Worm (Caenorhabditis elegans) whole organism, late embryonic: ENCODE data around the gene zipt-3.
A peak's percentile ranks its signal among the peaks of the same experiment; 100 is the strongest.

ENCODE experiments used
- C08G9.2 ChIP-seq: sonication (generic microtip); optimal IDR thresholded peaks from 2 replicates; lab custom pipeline; 2016; ENCODE audit warnings: mild to moderate bottlenecking, missing genetic modification characterization, moderate library complexity, missing compliant biosample characterization
- F13H6.1 ChIP-seq: sonication (generic microtip); optimal IDR thresholded peaks from 2 replicates; lab custom pipeline; 2016; ENCODE audit warnings: missing genetic modification characterization, missing compliant biosample characterization
- K09A11.1 ChIP-seq: sonication (generic microtip); optimal IDR thresholded peaks from 2 replicates; lab custom pipeline; 2017; ENCODE audit warnings: antibody characterized with exemption, mild to moderate bottlenecking, missing genetic modification characterization, missing compliant biosample characterization; ENCODE audit not compliant: insufficient read depth
- T23F11.4 ChIP-seq: fragments of 200-800 bp; sonication (Bioruptor generic); optimal IDR thresholded peaks from 2 replicates; lab custom pipeline; 2018; ENCODE audit warnings: mild to moderate bottlenecking, missing genetic modification characterization, missing compliant biosample characterization
- ama-1 ChIP-seq: fragments of 150-350 bp; optimal IDR thresholded peaks from 2 replicates; lab custom pipeline; 2014
- ceh-18 ChIP-seq: sonication (generic microtip); optimal IDR thresholded peaks from 2 replicates; lab custom pipeline; 2016; ENCODE audit warnings: missing genetic modification characterization, missing compliant biosample characterization
- ceh-24 ChIP-seq: sonication (generic microtip); optimal IDR thresholded peaks from 2 replicates; lab custom pipeline; 2016; ENCODE audit warnings: mild to moderate bottlenecking, missing genetic modification characterization, missing compliant biosample characterization
- ceh-30 ChIP-seq: fragments of 150-350 bp; optimal IDR thresholded peaks from 2 replicates; lab custom pipeline; 2014; ENCODE audit warnings: missing biosample characterization, missing genetic modification characterization
- ceh-31 ChIP-seq: sonication (generic microtip); optimal IDR thresholded peaks from 2 replicates; lab custom pipeline; 2016; ENCODE audit warnings: missing genetic modification characterization, missing compliant biosample characterization
- ceh-34 ChIP-seq: sonication (generic microtip); optimal IDR thresholded peaks from 2 replicates; lab custom pipeline; 2016; ENCODE audit warnings: mild to moderate bottlenecking, missing genetic modification characterization, missing compliant biosample characterization
- ceh-6 ChIP-seq: fragments of 200-800 bp; sonication (Bioruptor generic); optimal IDR thresholded peaks from 2 replicates; lab custom pipeline; 2018; ENCODE audit warnings: mild to moderate bottlenecking, missing genetic modification characterization, missing compliant biosample characterization
- dmd-4 ChIP-seq: sonication (generic microtip); optimal IDR thresholded peaks from 2 replicates; lab custom pipeline; 2016; ENCODE audit warnings: borderline replicate concordance, missing genetic modification characterization, missing compliant biosample characterization
- dve-1 ChIP-seq: sonication (generic microtip); optimal IDR thresholded peaks from 2 replicates; lab custom pipeline; 2017; ENCODE audit warnings: antibody characterized with exemption, mild to moderate bottlenecking, missing genetic modification characterization, missing compliant biosample characterization
- elt-2 ChIP-seq: sonication (generic microtip); optimal IDR thresholded peaks from 2 replicates; lab custom pipeline; 2016; ENCODE audit warnings: missing genetic modification reagents, missing genetic modification characterization, missing compliant biosample characterization
- ets-4 ChIP-seq: sonication (generic microtip); optimal IDR thresholded peaks from 2 replicates; lab custom pipeline; 2016; ENCODE audit warnings: missing genetic modification characterization, missing compliant biosample characterization
- fax-1 ChIP-seq: sonication (generic microtip); optimal IDR thresholded peaks from 2 replicates; lab custom pipeline; 2016; ENCODE audit warnings: missing genotype, missing genetic modification characterization, missing compliant biosample characterization
- fkh-10 ChIP-seq: fragments of 150-350 bp; optimal IDR thresholded peaks from 2 replicates; lab custom pipeline; 2014; ENCODE audit warnings: missing biosample characterization, missing genetic modification reagents, missing genetic modification characterization
- fkh-6 ChIP-seq: sonication (generic microtip); optimal IDR thresholded peaks from 2 replicates; lab custom pipeline; 2016; ENCODE audit warnings: missing genetic modification characterization, missing compliant biosample characterization
- hlh-6 ChIP-seq: sonication (generic microtip); optimal IDR thresholded peaks from 2 replicates; lab custom pipeline; 2016; ENCODE audit warnings: missing genotype, missing genetic modification characterization, missing compliant biosample characterization
- nfya-1 ChIP-seq: sonication (generic microtip); optimal IDR thresholded peaks from 2 replicates; lab custom pipeline; 2017; ENCODE audit warnings: missing genetic modification characterization, mild to moderate bottlenecking, missing compliant biosample characterization, antibody characterized with exemption, moderate library complexity
- npax-4 ChIP-seq: sonication (generic microtip); optimal IDR thresholded peaks from 2 replicates; lab custom pipeline; 2016; ENCODE audit warnings: missing genetic modification characterization, missing compliant biosample characterization
- pag-3 ChIP-seq: sonication (generic microtip); optimal IDR thresholded peaks from 2 replicates; lab custom pipeline; 2016; ENCODE audit warnings: missing compliant biosample characterization, missing genetic modification characterization, borderline replicate concordance
- pat-9 ChIP-seq: fragments of 200-800 bp; sonication (Bioruptor generic); optimal IDR thresholded peaks from 2 replicates; lab custom pipeline; 2018; ENCODE audit warnings: mild to moderate bottlenecking, missing genetic modification characterization, moderate library complexity, missing compliant biosample characterization
- pqm-1 ChIP-seq: sonication (generic microtip); optimal IDR thresholded peaks from 2 replicates; lab custom pipeline; 2016; ENCODE audit warnings: missing genetic modification characterization, missing compliant biosample characterization
- pros-1 ChIP-seq: fragments of 150-350 bp; optimal IDR thresholded peaks from 2 replicates; lab custom pipeline; 2014; ENCODE audit warnings: missing biosample characterization, missing genetic modification reagents, missing genetic modification characterization
- ref-2 ChIP-seq: sonication (generic microtip); optimal IDR thresholded peaks from 2 replicates; lab custom pipeline; 2016; ENCODE audit warnings: missing genetic modification characterization, missing compliant biosample characterization
- rnt-1 ChIP-seq: sonication (generic microtip); optimal IDR thresholded peaks from 2 replicates; lab custom pipeline; 2016; ENCODE audit warnings: missing genetic modification characterization, missing compliant biosample characterization
- sdc-2 ChIP-seq: sonication (generic microtip); optimal IDR thresholded peaks from 2 replicates; lab custom pipeline; 2016; ENCODE audit warnings: missing genotype, missing genetic modification characterization, missing compliant biosample characterization
- tbx-7 ChIP-seq: sonication (generic microtip); optimal IDR thresholded peaks from 2 replicates; lab custom pipeline; 2016; ENCODE audit warnings: missing genotype, missing genetic modification characterization, missing compliant biosample characterization
- unc-3 ChIP-seq, 2 experiments: fragments of 200-800 bp in 1 of 2; sonication (Bioruptor generic) in 1 of 2; sonication (generic microtip) in 1 of 2; conservative IDR thresholded peaks in 1 of 2; optimal IDR thresholded peaks in 1 of 2; 2 replicates each; pipeline versions ENCODE4 v1.3.6 to Lab custom; 2016 to 2022; ENCODE audit warnings: missing compliant biosample characterization in 2 of 2, missing genetic modification characterization in 2 of 2, missing genetic modification reagents in 1 of 2
- unc-55 ChIP-seq: sonication (generic microtip); optimal IDR thresholded peaks from 2 replicates; lab custom pipeline; 2017; ENCODE audit warnings: missing biosample characterization, missing genetic modification reagents, missing genetic modification characterization

The zipt-3 gene

DNA sequence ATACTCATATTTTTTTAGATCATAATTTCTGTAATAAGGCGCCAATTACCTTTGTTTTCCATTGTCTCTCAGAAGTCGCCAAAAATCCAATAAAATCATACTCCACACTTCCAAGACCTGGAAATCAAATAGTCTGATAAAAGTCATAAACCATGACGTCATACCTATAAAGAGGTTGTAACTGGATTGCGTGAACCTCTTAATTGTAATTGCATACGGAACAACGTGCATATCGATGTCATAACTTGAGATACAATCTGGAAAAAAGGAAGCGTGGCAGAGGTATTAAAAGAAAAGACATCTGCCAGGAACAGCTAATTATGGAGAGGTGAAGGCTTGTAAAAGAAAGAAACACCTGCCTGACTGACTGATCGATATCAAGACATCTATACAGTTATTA, 27.2 kb downstream of the zipt-3 start, which contains the start of gene F10C1.9:
Gene F10C1.9 (minus strand): TSS at position 197 of the 400 bp plus-strand sequence.
- TF ChIP-seq elt-2 (tag; lab: Kevin White, UChicago) (peak; percentile 3), nfya-1 (no peak), ceh-31 (no peak)

DNA sequence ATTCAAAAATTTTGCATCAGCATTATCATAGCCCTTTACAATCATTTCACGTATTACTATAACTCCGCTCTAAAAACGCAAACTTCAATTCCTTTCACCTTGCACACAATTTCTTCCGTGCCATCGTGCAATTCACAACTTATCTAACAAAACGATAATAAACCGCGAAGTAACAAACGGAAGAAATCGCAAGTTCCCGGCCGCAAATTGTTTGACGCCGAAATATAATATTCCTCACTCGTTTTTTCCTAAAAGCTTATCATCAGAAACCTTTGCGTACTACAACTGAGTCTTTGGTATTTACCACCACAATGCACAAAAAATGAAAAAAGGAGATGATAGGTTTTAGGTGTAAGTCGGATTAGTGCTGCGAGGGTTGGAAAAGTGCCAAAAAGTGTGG, 29.4 kb downstream of the zipt-3 start:
- TF ChIP-seq F13H6.1 (no peak), dmd-4 (tag; lab: Kevin White, UChicago) (no peak), unc-55 (no peak), dve-1 (tag; lab: Kevin White, UChicago) (no peak), ets-4 (tag; lab: Kevin White, UChicago) (no peak), ref-2 (tag; lab: Kevin White, UChicago) (no peak), ama-1 (lab: Kevin White, UChicago) (no peak), elt-2 (tag; lab: Kevin White, UChicago) (no peak), fax-1 (tag; lab: Kevin White, UChicago) (no peak), T23F11.4 (GFP tag; lab: Kevin White, UChicago) (no peak), pag-3 (tag; lab: Kevin White, UChicago) (no peak), sdc-2 (tag; lab: Kevin White, UChicago) (no peak)

DNA sequence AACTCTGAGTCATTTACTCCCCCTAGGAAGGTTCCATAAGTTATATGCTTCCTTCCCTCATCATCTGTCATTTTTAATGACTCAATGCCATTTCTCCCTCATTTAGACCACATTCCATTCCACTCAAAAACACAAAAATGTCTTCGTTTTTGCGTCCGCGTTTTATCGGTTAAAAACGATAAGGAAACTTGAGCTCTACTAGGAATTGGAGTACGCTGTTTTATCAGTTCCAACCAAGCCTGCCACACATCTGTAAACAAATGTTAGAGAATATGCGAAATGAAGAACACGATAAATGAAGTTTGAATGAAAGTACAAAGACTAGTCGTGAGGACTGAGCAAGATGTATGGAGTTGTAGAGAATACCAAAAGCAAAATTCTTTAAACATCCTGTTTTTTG, 30.5 kb downstream of the zipt-3 start:
- TF ChIP-seq pros-1 (tag; lab: Kevin White, UChicago) (no peak), elt-2 (tag; lab: Kevin White, UChicago) (peak; percentile 93)

DNA sequence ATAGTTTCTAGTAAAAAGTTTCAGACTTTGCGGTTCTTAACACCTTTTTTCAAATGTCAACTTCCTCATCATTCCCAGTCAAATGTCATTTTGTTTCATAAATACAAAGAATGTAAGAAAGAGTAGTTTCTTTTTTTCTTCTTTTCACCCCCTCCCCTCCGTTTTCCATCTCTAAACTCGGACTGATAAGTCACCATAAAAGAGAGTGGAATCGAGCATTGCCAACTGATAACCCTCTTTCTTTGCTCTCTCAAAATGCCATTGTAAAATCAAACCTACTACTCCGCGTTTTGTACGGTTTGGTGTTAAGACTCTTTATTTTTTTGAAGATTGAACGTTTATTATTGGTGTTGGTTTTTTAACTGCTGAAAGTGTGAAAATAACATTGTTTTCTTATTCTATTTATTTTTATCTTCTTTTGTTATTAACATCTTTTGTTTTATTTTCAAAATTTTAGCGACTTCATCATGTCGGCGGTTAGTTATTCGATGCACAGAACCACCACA, 31.9 kb downstream of the zipt-3 start, which contains the start of gene ifb-2:
Gene ifb-2 (plus strand): TSS at position 456 of the 506 bp plus-strand sequence.
- no peak for TF ChIP-seq ceh-6
- no peak for TF ChIP-seq pat-9 (tag; lab: Kevin White, UChicago)
- peak; percentile 92 for TF ChIP-seq elt-2 (tag; lab: Kevin White, UChicago)

DNA sequence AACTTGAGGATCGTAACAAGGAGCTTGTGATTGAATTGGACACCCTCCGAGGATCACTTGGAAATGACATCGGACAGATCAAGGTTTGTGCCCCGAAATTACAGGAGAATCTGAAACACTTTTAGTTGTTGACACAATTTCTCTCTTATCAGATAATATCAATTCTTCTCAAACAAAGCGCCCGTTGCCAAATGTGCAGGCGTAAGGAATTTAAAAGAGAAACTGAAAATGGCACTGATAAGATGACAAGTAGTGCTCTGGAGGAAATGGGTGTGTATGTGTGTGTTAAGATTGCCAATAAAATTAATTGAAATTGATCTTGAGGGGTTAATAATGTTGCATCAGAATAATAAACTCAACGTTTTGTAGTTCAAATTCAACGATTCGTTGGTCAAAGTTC, 33.4 kb downstream of the zipt-3 start:
- TF ChIP-seq rnt-1 (tag; lab: Kevin White, UChicago) = no peak
- peak; percentile 83 for TF ChIP-seq elt-2 (tag; lab: Kevin White, UChicago)

DNA sequence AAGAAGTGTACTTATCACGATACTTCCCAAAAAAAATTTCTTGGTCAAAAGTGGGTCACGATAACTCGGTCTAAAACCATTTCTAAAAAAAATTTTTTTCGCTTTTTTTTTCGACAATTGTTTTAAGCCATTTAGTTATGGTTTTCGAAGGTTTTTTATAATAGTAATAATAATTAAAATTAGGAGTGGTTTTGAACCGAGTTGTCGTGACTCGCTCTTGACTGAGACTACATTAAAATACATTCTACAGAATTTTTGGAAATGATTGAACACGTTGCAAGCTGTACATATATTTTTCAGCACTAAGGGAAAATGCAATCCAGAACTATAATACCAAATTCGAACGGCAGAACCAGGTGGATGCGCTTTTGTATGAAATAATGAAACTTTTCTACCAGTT, 36.2 kb downstream of the zipt-3 start, which contains the start of gene F10C1.8:
Gene F10C1.8 (plus strand): TSS at position 301 of the 400 bp plus-strand sequence.
- TF ChIP-seq hlh-6 (tag; lab: Kevin White, UChicago) (no peak), ceh-34 (tag; lab: Kevin White, UChicago) (no peak), npax-4 (no peak), pqm-1 (tag; lab: Kevin White, UChicago) (no peak), fkh-6 (no peak), ceh-24 (tag; lab: Kevin White, UChicago) (no peak), ceh-6 (no peak), ceh-18 (tag; lab: Kevin White, UChicago) (no peak), pat-9 (tag; lab: Kevin White, UChicago) (no peak), K09A11.1 (tag; lab: Kevin White, UChicago) (no peak), tbx-7 (tag; lab: Kevin White, UChicago) (no peak), unc-3 (GFP tag; conservative IDR thresholded peaks at IDR 0.05; lab: Robert Waterston, UW) (no peak), unc-3 (tag; optimal IDR thresholded peaks at IDR 0.05; lab: Kevin White, UChicago) (no peak), fkh-10 (GFP tag; lab: Kevin White, UChicago) (no peak), ref-2 (tag; lab: Kevin White, UChicago) (no peak), pag-3 (tag; lab: Kevin White, UChicago) (no peak), nfya-1 (no peak), C08G9.2 (tag; lab: Kevin White, UChicago) (no peak), ceh-30 (tag; lab: Kevin White, UChicago) (no peak), pros-1 (tag; lab: Kevin White, UChicago) (no peak)
